Fruit fly (Drosophila melanogaster) whole organism: ENCODE data around the gene CG5445.

Experiments used
- CG8478 ChIP-seq: fragments of >200 bp; optimal IDR thresholded peaks from 2 replicates; lab custom pipeline; 2018; ENCODE audit warnings: inconsistent platforms
- EcR ChIP-seq, 2 experiments: fragments of >200 bp; optimal IDR thresholded peaks; 2 replicates each; lab custom pipeline; 2017; ENCODE audit warnings: missing biosample characterization in 2 of 2, missing genetic modification characterization in 2 of 2, missing genetic modification reagents in 2 of 2
- pan ChIP-seq: fragments of >200 bp; optimal IDR thresholded peaks from 2 replicates; lab custom pipeline; 2017
- psq ChIP-seq: fragments of >200 bp; optimal IDR thresholded peaks from 2 replicates; lab custom pipeline; 2017
- usp ChIP-seq: fragments of >200 bp; optimal IDR thresholded peaks from 2 replicates; lab custom pipeline; 2017; ENCODE audit warnings: missing biosample characterization, missing genetic modification characterization, mixed read lengths

dm6 chrX:17329933-17330674 is 47.8 kb downstream of the CG5445 start:
- TF ChIP-seq psq, result no peak
- no peak for TF ChIP-seq pan
- TF ChIP-seq CG8478 (lab: Kevin White, UChicago), result no peak
- no peak for TF ChIP-seq EcR (GFP tag; optimal IDR thresholded peaks at IDR 0.05; lab: Kevin White, UChicago)
- TF ChIP-seq usp, result no peak
